Worm (Caenorhabditis elegans) whole organism, mixed stage, embryonic: ENCODE data around the gene mdt-21.

ENCODE experiments used
- ces-1 ChIP-seq: fragments of 150-350 bp; optimal IDR thresholded peaks from 2 replicates; lab custom pipeline; 2014; ENCODE audit warnings: missing biosample characterization, missing genetic modification reagents, missing genetic modification characterization
- mab-5 ChIP-seq: fragments of 150-350 bp; optimal IDR thresholded peaks from 2 replicates; lab custom pipeline; 2014; ENCODE audit warnings: missing biosample characterization, missing genetic modification characterization
- nhr-12 ChIP-seq: fragments of 150-350 bp; optimal IDR thresholded peaks from 2 replicates; lab custom pipeline; 2014; ENCODE audit warnings: missing biosample characterization, missing genetic modification characterization
- pha-4 ChIP-seq: fragments of 150-350 bp; optimal IDR thresholded peaks from 2 replicates; lab custom pipeline; 2018; ENCODE audit warnings: missing biosample characterization, missing genetic modification reagents, missing genetic modification characterization
- snpc-4 ChIP-seq: fragments of 150-350 bp; optimal IDR thresholded peaks from 2 replicates; lab custom pipeline; 2014; ENCODE audit warnings: missing biosample characterization, missing genetic modification characterization
- unc-39 ChIP-seq: fragments of 150-350 bp; optimal IDR thresholded peaks from 2 replicates; lab custom pipeline; 2014; ENCODE audit warnings: missing biosample characterization, missing genetic modification characterization
- zip-8 ChIP-seq: fragments of 150-350 bp; optimal IDR thresholded peaks from 2 replicates; lab custom pipeline; 2014; ENCODE audit warnings: missing biosample characterization, missing genetic modification characterization

- TF ChIP-seq unc-39 (tag; lab: Kevin White, UChicago): no peak
- TF ChIP-seq zip-8 (tag; lab: Kevin White, UChicago): no peak
- no peak for TF ChIP-seq mab-5 (tag; lab: Kevin White, UChicago)
- no peak for TF ChIP-seq ces-1
- TF ChIP-seq snpc-4 (tag; lab: Kevin White, UChicago): no peak
- no peak for TF ChIP-seq nhr-12 (tag; lab: Kevin White, UChicago)
- no peak for TF ChIP-seq pha-4
Observed at ce11 chrIII:11750232-11750631, 27.2 kb upstream of the mdt-21 start.
